Worm (Caenorhabditis elegans) whole organism, L2 larva: ENCODE measurements around the gene chin-1.

Source experiments
- C34F6.9 ChIP-seq: fragments of 150-350 bp; optimal IDR thresholded peaks from 2 replicates; lab custom pipeline; 2014; ENCODE audit warnings: missing biosample characterization, missing genetic modification characterization
- F13H6.1 ChIP-seq: sonication (generic microtip); optimal IDR thresholded peaks from 2 replicates; lab custom pipeline; 2016; ENCODE audit warnings: missing genetic modification characterization, missing compliant biosample characterization
- R02D3.7 ChIP-seq: fragments of 150-350 bp; optimal IDR thresholded peaks from 2 replicates; lab custom pipeline; 2014; ENCODE audit warnings: missing biosample characterization, missing genetic modification characterization
- Y55F3AM.14 ChIP-seq: fragments of 200-800 bp; sonication (Bioruptor generic); optimal IDR thresholded peaks from 2 replicates; lab custom pipeline; 2018; ENCODE audit warnings: mild to moderate bottlenecking, missing genetic modification characterization, missing compliant biosample characterization
- ZK546.5 ChIP-seq: sonication (generic microtip); optimal IDR thresholded peaks from 2 replicates; lab custom pipeline; 2017; ENCODE audit warnings: missing biosample characterization, missing genetic modification characterization
- alr-1 ChIP-seq: fragments of 150-350 bp; optimal IDR thresholded peaks from 2 replicates; lab custom pipeline; 2014; ENCODE audit warnings: missing biosample characterization, missing genetic modification characterization
- aly-2 ChIP-seq: fragments of 150-350 bp; optimal IDR thresholded peaks from 2 replicates; lab custom pipeline; 2014; ENCODE audit warnings: missing biosample characterization, missing genetic modification characterization
- ama-1 ChIP-seq: fragments of 150-350 bp; optimal IDR thresholded peaks from 2 replicates; lab custom pipeline; 2018; ENCODE audit warnings: inconsistent platforms
- blmp-1 ChIP-seq: sonication (generic microtip); optimal IDR thresholded peaks from 2 replicates; lab custom pipeline; 2017; ENCODE audit warnings: missing genetic modification characterization, mild to moderate bottlenecking, missing compliant biosample characterization, antibody characterized with exemption, moderate library complexity; ENCODE audit not compliant: insufficient read depth
- ceh-16 ChIP-seq: fragments of 150-350 bp; optimal IDR thresholded peaks from 2 replicates; lab custom pipeline; 2014; ENCODE audit warnings: missing biosample characterization, missing genetic modification characterization
- ceh-82 ChIP-seq: fragments of 150-350 bp; optimal IDR thresholded peaks from 2 replicates; lab custom pipeline; 2014; ENCODE audit warnings: missing biosample characterization, missing genetic modification characterization
- crh-2 ChIP-seq: sonication (generic microtip); optimal IDR thresholded peaks from 2 replicates; lab custom pipeline; 2017; ENCODE audit warnings: missing biosample characterization, missing genetic modification characterization
- dmd-4 ChIP-seq: sonication (generic microtip); optimal IDR thresholded peaks from 2 replicates; lab custom pipeline; 2017; ENCODE audit warnings: missing biosample characterization, missing genetic modification characterization
- egl-27 ChIP-seq: sonication (generic microtip); optimal IDR thresholded peaks from 3 replicates; lab custom pipeline; 2017; ENCODE audit warnings: missing biosample characterization, missing genetic modification reagents, missing genetic modification characterization
- elt-1 ChIP-seq: fragments of 150-350 bp; optimal IDR thresholded peaks from 2 replicates; lab custom pipeline; 2014; ENCODE audit warnings: missing biosample characterization, missing genetic modification characterization
- elt-3 ChIP-seq: sonication (generic microtip); optimal IDR thresholded peaks from 2 replicates; lab custom pipeline; 2017; ENCODE audit warnings: missing biosample characterization, missing genetic modification characterization
- fos-1 ChIP-seq: fragments of 150-350 bp; optimal IDR thresholded peaks from 2 replicates; lab custom pipeline; 2014; ENCODE audit warnings: missing biosample characterization, missing genetic modification characterization
- gmeb-1 ChIP-seq: fragments of 150-350 bp; optimal IDR thresholded peaks from 2 replicates; lab custom pipeline; 2014; ENCODE audit warnings: missing biosample characterization, missing genetic modification characterization
- lin-11 ChIP-seq: fragments of 150-350 bp; sonication (generic microtip); optimal IDR thresholded peaks from 2 replicates; lab custom pipeline; 2014; ENCODE audit warnings: missing biosample characterization, missing genetic modification characterization, inconsistent platforms, mixed read lengths
- lin-13 ChIP-seq: fragments of 150-350 bp; optimal IDR thresholded peaks from 2 replicates; lab custom pipeline; 2014; ENCODE audit warnings: missing biosample characterization, missing genetic modification reagents, missing genetic modification characterization
- lin-39 ChIP-seq: fragments of 150-350 bp; optimal IDR thresholded peaks from 2 replicates; lab custom pipeline; 2014; ENCODE audit warnings: missing biosample characterization, missing genetic modification reagents, missing genetic modification characterization
- lsy-2 ChIP-seq, 2 experiments: fragments of 150-350 bp in 1 of 2; sonication (generic microtip) in 1 of 2; optimal IDR thresholded peaks; 2 replicates each; lab custom pipeline; 2014 to 2017; ENCODE audit warnings: missing biosample characterization in 2 of 2, missing genetic modification characterization in 2 of 2
- mab-5 ChIP-seq: fragments of 150-350 bp; optimal IDR thresholded peaks from 2 replicates; lab custom pipeline; 2014; ENCODE audit warnings: missing biosample characterization, missing genetic modification characterization
- mbf-1 ChIP-seq: sonication (generic microtip); optimal IDR thresholded peaks from 2 replicates; lab custom pipeline; 2017; ENCODE audit warnings: missing biosample characterization, missing genetic modification characterization
- mdl-1 ChIP-seq, 2 experiments: fragments of 150-350 bp in 1 of 2; sonication (generic microtip) in 1 of 2; optimal IDR thresholded peaks; 2 replicates each; lab custom pipeline; 2017; ENCODE audit warnings: missing biosample characterization in 2 of 2, missing genetic modification characterization in 2 of 2
- nhr-10 ChIP-seq: sonication (generic microtip); optimal IDR thresholded peaks from 2 replicates; lab custom pipeline; 2017; ENCODE audit warnings: missing biosample characterization, missing genetic modification characterization
- nhr-11 ChIP-seq: fragments of 150-350 bp; optimal IDR thresholded peaks from 2 replicates; lab custom pipeline; 2014; ENCODE audit warnings: missing biosample characterization, missing genetic modification characterization
- nhr-12 ChIP-seq: fragments of 150-350 bp; optimal IDR thresholded peaks from 2 replicates; lab custom pipeline; 2014; ENCODE audit warnings: missing biosample characterization, missing genetic modification characterization
- nhr-129 ChIP-seq: fragments of 150-350 bp; optimal IDR thresholded peaks from 2 replicates; lab custom pipeline; 2014; ENCODE audit warnings: missing biosample characterization, missing genetic modification characterization
- nhr-21 ChIP-seq: fragments of 150-350 bp; optimal IDR thresholded peaks from 2 replicates; lab custom pipeline; 2014; ENCODE audit warnings: missing biosample characterization, missing genetic modification characterization
- nhr-23 ChIP-seq: fragments of 150-350 bp; optimal IDR thresholded peaks from 2 replicates; lab custom pipeline; 2014; ENCODE audit warnings: missing biosample characterization, missing genetic modification reagents, missing genetic modification characterization
- nhr-237 ChIP-seq: fragments of 150-350 bp; optimal IDR thresholded peaks from 2 replicates; lab custom pipeline; 2014; ENCODE audit warnings: missing biosample characterization, missing genetic modification characterization
- nhr-25 ChIP-seq: fragments of 150-350 bp; sonication (generic microtip); optimal IDR thresholded peaks from 3 replicates; lab custom pipeline; 2014; ENCODE audit warnings: missing biosample characterization, missing genetic modification characterization
- nhr-6 ChIP-seq: fragments of 150-350 bp; optimal IDR thresholded peaks from 2 replicates; lab custom pipeline; 2014; ENCODE audit warnings: missing biosample characterization, missing genetic modification characterization
- nhr-77 ChIP-seq: fragments of 150-350 bp; optimal IDR thresholded peaks from 2 replicates; lab custom pipeline; 2014; ENCODE audit warnings: missing biosample characterization, missing genetic modification characterization
- peb-1 ChIP-seq: fragments of 150-350 bp; optimal IDR thresholded peaks from 2 replicates; lab custom pipeline; 2014; ENCODE audit warnings: missing biosample characterization, missing genetic modification characterization
- sem-4 ChIP-seq: fragments of 150-350 bp; optimal IDR thresholded peaks from 2 replicates; lab custom pipeline; 2014; ENCODE audit warnings: missing biosample characterization, missing genetic modification reagents, missing genetic modification characterization
- skn-1 ChIP-seq: sonication (generic microtip); optimal IDR thresholded peaks from 2 replicates; lab custom pipeline; 2017; ENCODE audit warnings: missing biosample characterization, missing genetic modification characterization
- sma-3 ChIP-seq: sonication (generic microtip); optimal IDR thresholded peaks from 2 replicates; lab custom pipeline; 2016; ENCODE audit warnings: missing genetic modification reagents, missing genetic modification characterization, missing compliant biosample characterization
- sma-9 ChIP-seq, 2 experiments: fragments of 150-350 bp in 1 of 2; sonication (generic microtip) in 1 of 2; optimal IDR thresholded peaks; 2 replicates each; lab custom pipeline; 2014 to 2016; ENCODE audit warnings: missing genetic modification characterization in 2 of 2, mild to moderate bottlenecking in 1 of 2, missing biosample characterization in 1 of 2, missing compliant biosample characterization in 1 of 2, missing genetic modification reagents in 1 of 2, moderate library complexity in 1 of 2
- snpc-4 ChIP-seq: fragments of 150-350 bp; optimal IDR thresholded peaks from 2 replicates; lab custom pipeline; 2014; ENCODE audit warnings: missing biosample characterization, missing genetic modification characterization
- unc-39 ChIP-seq: fragments of 150-350 bp; optimal IDR thresholded peaks from 2 replicates; lab custom pipeline; 2014; ENCODE audit warnings: missing biosample characterization, missing genetic modification characterization
- unc-55 ChIP-seq: fragments of 150-350 bp; sonication (generic microtip); optimal IDR thresholded peaks from 3 replicates; lab custom pipeline; 2014; ENCODE audit warnings: missing biosample characterization, missing genetic modification reagents, missing genetic modification characterization
- unc-62 ChIP-seq: fragments of 150-350 bp; optimal IDR thresholded peaks from 2 replicates; lab custom pipeline; 2014; ENCODE audit warnings: missing biosample characterization, missing genetic modification reagents, missing genetic modification characterization
- zag-1 ChIP-seq: fragments of 150-350 bp; optimal IDR thresholded peaks from 2 replicates; lab custom pipeline; 2014; ENCODE audit warnings: missing biosample characterization, missing genetic modification characterization
- ztf-1 ChIP-seq: fragments of 200-800 bp; sonication (Bioruptor generic); conservative IDR thresholded peaks from 2 replicates; pipeline ENCODE4 v1.3.6; 2022; ENCODE audit warnings: missing genetic modification characterization, missing compliant biosample characterization
- ztf-11 ChIP-seq: sonication (generic microtip); optimal IDR thresholded peaks from 2 replicates; lab custom pipeline; 2017; ENCODE audit warnings: missing biosample characterization, missing genetic modification characterization
- ztf-4 ChIP-seq: fragments of 150-350 bp; optimal IDR thresholded peaks from 2 replicates; lab custom pipeline; 2014; ENCODE audit warnings: missing biosample characterization, missing genetic modification characterization

The chin-1 gene

ce11 chrIII:1081101-1081500 lies 44.1 kb upstream of the chin-1 start, which contains the start of gene par-2:
par-2 (plus strand) TSS chrIII:1081401.
- TF ChIP-seq egl-27 (tag; lab: Kevin White, UChicago) (no peak), blmp-1 (tag; lab: Kevin White, UChicago) (no peak), mbf-1 (tag; lab: Kevin White, UChicago) (no peak), elt-1 (no peak), lin-11 (tag; lab: Kevin White, UChicago) (no peak), lin-13 (GFP tag; lab: Kevin White, UChicago) (no peak), skn-1 (tag; lab: Kevin White, UChicago) (no peak), Y55F3AM.14 (GFP tag; lab: Kevin White, UChicago) (no peak), ztf-4 (tag; lab: Kevin White, UChicago) (no peak), C34F6.9 (tag; lab: Kevin White, UChicago) (no peak), zag-1 (tag; lab: Kevin White, UChicago) (no peak), unc-39 (tag; lab: Kevin White, UChicago) (no peak), peb-1 (tag; lab: Kevin White, UChicago) (no peak), nhr-12 (tag; lab: Kevin White, UChicago) (no peak), ztf-1 (GFP tag; lab: Robert Waterston, UW) (no peak), nhr-6 (tag; lab: Kevin White, UChicago) (no peak)

DNA sequence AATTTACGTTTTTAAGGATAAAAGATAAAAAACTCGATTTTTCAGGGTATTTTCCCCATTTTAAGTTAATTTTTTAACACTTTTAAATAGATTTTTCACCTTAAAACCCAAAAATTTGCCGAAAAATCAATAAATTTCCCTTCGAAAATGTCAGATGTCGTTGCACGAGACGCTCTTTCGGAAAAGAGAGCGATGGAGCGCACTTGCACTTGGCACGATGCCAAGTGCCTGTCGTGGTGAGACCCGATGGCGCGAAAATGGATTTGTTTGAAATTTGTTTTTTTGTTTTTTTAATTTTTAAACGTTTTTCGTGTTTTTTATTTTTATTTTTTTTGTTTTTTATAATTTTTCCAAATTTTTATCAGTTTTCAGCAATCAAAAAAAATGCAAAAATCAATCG lies 43.5 kb upstream of the chin-1 start, which contains the start of the genes rab-18 and kbp-4:
rab-18 (minus strand) TSS at position 240 of the 400 bp plus-strand sequence.
kbp-4 (plus strand) TSS at position 366 of the 400 bp plus-strand sequence.
- TF ChIP-seq ZK546.5 (peak; percentile 64), mab-5 (tag; lab: Kevin White, UChicago) (peak; percentile 87), skn-1 (tag; lab: Kevin White, UChicago) (peak; percentile 80), peb-1 (tag; lab: Kevin White, UChicago) (no peak), unc-55 (GFP tag; lab: Kevin White, UChicago) (peak; percentile 99), nhr-77 (tag; lab: Kevin White, UChicago) (no peak), fos-1 (tag; lab: Kevin White, UChicago) (peak; percentile 92), nhr-23 (tag; lab: Kevin White, UChicago) (no peak), unc-62 (GFP tag; lab: Kevin White, UChicago) (no peak), nhr-12 (tag; lab: Kevin White, UChicago) (no peak), nhr-6 (tag; lab: Kevin White, UChicago) (peak; percentile 92), elt-1 (no peak), mdl-1 (tag; optimal IDR thresholded peaks at IDR 0.05; lab: Kevin White, UChicago) (peak; percentile 74 to 90), sma-9 (GFP tag; optimal IDR thresholded peaks at IDR 0.05; lab: Kevin White, UChicago) (peak; percentile 90), sma-9 (tag; optimal IDR thresholded peaks at IDR 0.05; lab: Kevin White, UChicago) (no peak), egl-27 (tag; lab: Kevin White, UChicago) (peak; percentile 83), ztf-4 (tag; lab: Kevin White, UChicago) (peak; percentile 95), lin-11 (tag; lab: Kevin White, UChicago) (peak; percentile 94), elt-3 (no peak), nhr-25 (peak; percentile 92), mbf-1 (tag; lab: Kevin White, UChicago) (no peak), C34F6.9 (tag; lab: Kevin White, UChicago) (peak; percentile 99), ceh-16 (tag; lab: Kevin White, UChicago) (peak; percentile 81), unc-39 (tag; lab: Kevin White, UChicago) (no peak), F13H6.1 (tag; lab: Kevin White, UChicago) (peak; percentile 84), nhr-237 (tag; lab: Kevin White, UChicago) (peak; percentile 66), gmeb-1 (tag; lab: Kevin White, UChicago) (peak; percentile 98), sma-3 (GFP tag; lab: Kevin White, UChicago) (peak; percentile 97), alr-1 (tag; lab: Kevin White, UChicago) (no peak), lin-13 (GFP tag; lab: Kevin White, UChicago) (peak; percentile 97), aly-2 (no peak), sem-4 (tag; lab: Kevin White, UChicago) (peak; percentile 94), zag-1 (tag; lab: Kevin White, UChicago) (peak; percentile 70), ceh-82 (tag; lab: Kevin White, UChicago) (peak; percentile 77), blmp-1 (tag; lab: Kevin White, UChicago) (peak; percentile 75), nhr-11 (tag; lab: Kevin White, UChicago) (no peak), Y55F3AM.14 (GFP tag; lab: Kevin White, UChicago) (peak; percentile 55), R02D3.7 (peak; percentile 31), lin-39 (tag; lab: Kevin White, UChicago) (no peak), nhr-129 (tag; lab: Kevin White, UChicago) (peak; percentile 91), dmd-4 (tag; lab: Kevin White, UChicago) (peak; percentile 22), ama-1 (lab: Kevin White, UChicago) (peak; percentile 77), nhr-10 (tag; lab: Kevin White, UChicago) (peak; percentile 32), lsy-2 (tag; optimal IDR thresholded peaks at IDR 0.05; lab: Kevin White, UChicago) (peak; percentile 87 to 97), ztf-11 (tag; lab: Kevin White, UChicago) (no peak), crh-2 (tag; lab: Kevin White, UChicago) (peak; percentile 98), ztf-1 (GFP tag; lab: Robert Waterston, UW) (no peak), snpc-4 (tag; lab: Kevin White, UChicago) (peak; percentile 72), nhr-21 (peak; percentile 95)
- TF ChIP-seq, all 48 proteins: peak for 33
